Worm (Caenorhabditis elegans) whole organism, L2 larva: ENCODE results near the gene pxn-2.

Source experiments
- C34F6.9 ChIP-seq: fragments of 150-350 bp; optimal IDR thresholded peaks from 2 replicates; lab custom pipeline; 2014; ENCODE audit warnings: missing biosample characterization, missing genetic modification characterization
- Y55F3AM.14 ChIP-seq: fragments of 200-800 bp; sonication (Bioruptor generic); optimal IDR thresholded peaks from 2 replicates; lab custom pipeline; 2018; ENCODE audit warnings: mild to moderate bottlenecking, missing genetic modification characterization, missing compliant biosample characterization
- ZK546.5 ChIP-seq: sonication (generic microtip); optimal IDR thresholded peaks from 2 replicates; lab custom pipeline; 2017; ENCODE audit warnings: missing biosample characterization, missing genetic modification characterization
- alr-1 ChIP-seq: fragments of 150-350 bp; optimal IDR thresholded peaks from 2 replicates; lab custom pipeline; 2014; ENCODE audit warnings: missing biosample characterization, missing genetic modification characterization
- blmp-1 ChIP-seq: sonication (generic microtip); optimal IDR thresholded peaks from 2 replicates; lab custom pipeline; 2017; ENCODE audit warnings: missing genetic modification characterization, mild to moderate bottlenecking, missing compliant biosample characterization, antibody characterized with exemption, moderate library complexity; ENCODE audit not compliant: insufficient read depth
- ceh-82 ChIP-seq: fragments of 150-350 bp; optimal IDR thresholded peaks from 2 replicates; lab custom pipeline; 2014; ENCODE audit warnings: missing biosample characterization, missing genetic modification characterization
- crh-2 ChIP-seq: sonication (generic microtip); optimal IDR thresholded peaks from 2 replicates; lab custom pipeline; 2017; ENCODE audit warnings: missing biosample characterization, missing genetic modification characterization
- dmd-4 ChIP-seq: sonication (generic microtip); optimal IDR thresholded peaks from 2 replicates; lab custom pipeline; 2017; ENCODE audit warnings: missing biosample characterization, missing genetic modification characterization
- egl-27 ChIP-seq: sonication (generic microtip); optimal IDR thresholded peaks from 3 replicates; lab custom pipeline; 2017; ENCODE audit warnings: missing biosample characterization, missing genetic modification reagents, missing genetic modification characterization
- elt-1 ChIP-seq: fragments of 150-350 bp; optimal IDR thresholded peaks from 2 replicates; lab custom pipeline; 2014; ENCODE audit warnings: missing biosample characterization, missing genetic modification characterization
- elt-3 ChIP-seq: sonication (generic microtip); optimal IDR thresholded peaks from 2 replicates; lab custom pipeline; 2017; ENCODE audit warnings: missing biosample characterization, missing genetic modification characterization
- fos-1 ChIP-seq: fragments of 150-350 bp; optimal IDR thresholded peaks from 2 replicates; lab custom pipeline; 2014; ENCODE audit warnings: missing biosample characterization, missing genetic modification characterization
- gmeb-1 ChIP-seq: fragments of 150-350 bp; optimal IDR thresholded peaks from 2 replicates; lab custom pipeline; 2014; ENCODE audit warnings: missing biosample characterization, missing genetic modification characterization
- lin-13 ChIP-seq: fragments of 150-350 bp; optimal IDR thresholded peaks from 2 replicates; lab custom pipeline; 2014; ENCODE audit warnings: missing biosample characterization, missing genetic modification reagents, missing genetic modification characterization
- lin-39 ChIP-seq: fragments of 150-350 bp; optimal IDR thresholded peaks from 2 replicates; lab custom pipeline; 2014; ENCODE audit warnings: missing biosample characterization, missing genetic modification reagents, missing genetic modification characterization
- lsy-2 ChIP-seq, 2 experiments: fragments of 150-350 bp in 1 of 2; sonication (generic microtip) in 1 of 2; optimal IDR thresholded peaks; 2 replicates each; lab custom pipeline; 2014 to 2017; ENCODE audit warnings: missing biosample characterization in 2 of 2, missing genetic modification characterization in 2 of 2
- mab-5 ChIP-seq: fragments of 150-350 bp; optimal IDR thresholded peaks from 2 replicates; lab custom pipeline; 2014; ENCODE audit warnings: missing biosample characterization, missing genetic modification characterization
- nhr-11 ChIP-seq: fragments of 150-350 bp; optimal IDR thresholded peaks from 2 replicates; lab custom pipeline; 2014; ENCODE audit warnings: missing biosample characterization, missing genetic modification characterization
- nhr-12 ChIP-seq: fragments of 150-350 bp; optimal IDR thresholded peaks from 2 replicates; lab custom pipeline; 2014; ENCODE audit warnings: missing biosample characterization, missing genetic modification characterization
- nhr-23 ChIP-seq: fragments of 150-350 bp; optimal IDR thresholded peaks from 2 replicates; lab custom pipeline; 2014; ENCODE audit warnings: missing biosample characterization, missing genetic modification reagents, missing genetic modification characterization
- nhr-25 ChIP-seq: fragments of 150-350 bp; sonication (generic microtip); optimal IDR thresholded peaks from 3 replicates; lab custom pipeline; 2014; ENCODE audit warnings: missing biosample characterization, missing genetic modification characterization
- nhr-6 ChIP-seq: fragments of 150-350 bp; optimal IDR thresholded peaks from 2 replicates; lab custom pipeline; 2014; ENCODE audit warnings: missing biosample characterization, missing genetic modification characterization
- nhr-77 ChIP-seq: fragments of 150-350 bp; optimal IDR thresholded peaks from 2 replicates; lab custom pipeline; 2014; ENCODE audit warnings: missing biosample characterization, missing genetic modification characterization
- skn-1 ChIP-seq: sonication (generic microtip); optimal IDR thresholded peaks from 2 replicates; lab custom pipeline; 2017; ENCODE audit warnings: missing biosample characterization, missing genetic modification characterization
- sma-3 ChIP-seq: sonication (generic microtip); optimal IDR thresholded peaks from 2 replicates; lab custom pipeline; 2016; ENCODE audit warnings: missing genetic modification reagents, missing genetic modification characterization, missing compliant biosample characterization
- snpc-4 ChIP-seq: fragments of 150-350 bp; optimal IDR thresholded peaks from 2 replicates; lab custom pipeline; 2014; ENCODE audit warnings: missing biosample characterization, missing genetic modification characterization
- unc-39 ChIP-seq: fragments of 150-350 bp; optimal IDR thresholded peaks from 2 replicates; lab custom pipeline; 2014; ENCODE audit warnings: missing biosample characterization, missing genetic modification characterization
- unc-55 ChIP-seq: fragments of 150-350 bp; sonication (generic microtip); optimal IDR thresholded peaks from 3 replicates; lab custom pipeline; 2014; ENCODE audit warnings: missing biosample characterization, missing genetic modification reagents, missing genetic modification characterization
- unc-62 ChIP-seq: fragments of 150-350 bp; optimal IDR thresholded peaks from 2 replicates; lab custom pipeline; 2014; ENCODE audit warnings: missing biosample characterization, missing genetic modification reagents, missing genetic modification characterization
- zag-1 ChIP-seq: fragments of 150-350 bp; optimal IDR thresholded peaks from 2 replicates; lab custom pipeline; 2014; ENCODE audit warnings: missing biosample characterization, missing genetic modification characterization
- ztf-1 ChIP-seq: fragments of 200-800 bp; sonication (Bioruptor generic); conservative IDR thresholded peaks from 2 replicates; pipeline ENCODE4 v1.3.6; 2022; ENCODE audit warnings: missing genetic modification characterization, missing compliant biosample characterization
- ztf-11 ChIP-seq: sonication (generic microtip); optimal IDR thresholded peaks from 2 replicates; lab custom pipeline; 2017; ENCODE audit warnings: missing biosample characterization, missing genetic modification characterization
- ztf-4 ChIP-seq: fragments of 150-350 bp; optimal IDR thresholded peaks from 2 replicates; lab custom pipeline; 2014; ENCODE audit warnings: missing biosample characterization, missing genetic modification characterization

The pxn-2 gene

DNA sequence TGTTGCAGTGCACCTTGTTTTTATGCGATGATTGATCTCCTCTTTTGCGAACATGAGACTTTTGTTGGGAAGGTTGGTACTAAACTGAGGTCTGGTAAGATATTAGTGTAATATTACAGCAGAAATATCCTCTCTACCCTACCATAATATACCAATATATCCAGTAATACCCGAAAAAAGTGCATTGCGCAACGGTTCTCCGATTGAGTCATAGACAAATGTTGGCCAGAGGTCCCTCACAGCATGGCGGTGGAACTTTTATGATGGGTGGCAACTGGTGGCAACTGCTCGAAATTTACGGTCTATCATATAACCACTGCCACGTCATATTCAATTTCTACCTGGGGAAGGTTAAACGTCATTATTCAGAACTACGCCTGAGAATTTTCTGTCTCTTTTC lies 10.2 kb upstream of the pxn-2 start:
- TF ChIP-seq nhr-77 (no peak), ceh-82 (tag; lab: Kevin White, UChicago) (no peak), nhr-12 (tag; lab: Kevin White, UChicago) (no peak), blmp-1 (tag; lab: Kevin White, UChicago) (no peak), snpc-4 (tag; lab: Kevin White, UChicago) (no peak), Y55F3AM.14 (GFP tag; lab: Kevin White, UChicago) (no peak), nhr-25 (tag; lab: Kevin White, UChicago) (no peak), alr-1 (no peak), unc-62 (GFP tag; lab: Kevin White, UChicago) (no peak), ztf-11 (no peak), mab-5 (no peak), gmeb-1 (no peak), egl-27 (tag; lab: Kevin White, UChicago) (no peak), ZK546.5 (no peak), ztf-1 (GFP tag; lab: Robert Waterston, UW) (no peak), nhr-23 (tag; lab: Kevin White, UChicago) (no peak), zag-1 (tag; lab: Kevin White, UChicago) (no peak)

- TF ChIP-seq skn-1 (no peak), lin-13 (no peak), nhr-12 (tag; lab: Kevin White, UChicago) (no peak), ceh-82 (tag; lab: Kevin White, UChicago) (no peak), dmd-4 (tag; lab: Kevin White, UChicago) (no peak), gmeb-1 (no peak)
These were observed 3.0 kb upstream of the pxn-2 start, which contains the start of gene ver-4 for ce11 chrX:10982051-10982450. ver-4 (plus strand) TSS chrX:10982351.

DNA sequence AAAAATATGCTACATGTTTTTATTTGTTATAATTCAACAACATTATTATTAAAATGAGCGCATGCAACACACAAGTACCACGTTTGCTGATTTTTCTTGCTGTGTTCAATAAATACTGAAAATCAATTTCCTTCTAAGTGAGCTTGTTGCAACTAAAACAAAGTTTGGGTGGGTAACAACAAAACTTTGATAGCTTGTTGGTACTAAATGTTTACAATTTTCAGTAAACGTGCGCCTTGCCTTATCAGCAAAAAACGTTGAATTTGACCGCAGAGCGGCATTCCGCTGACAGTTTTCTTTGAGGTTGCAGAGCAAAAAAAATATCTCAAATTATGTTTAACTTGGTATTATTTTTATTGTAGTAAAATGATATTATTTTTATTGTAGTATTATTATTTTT lies 2.3 kb upstream of the pxn-2 start:
- TF ChIP-seq unc-39 (tag; lab: Kevin White, UChicago) (no peak), nhr-11 (tag; lab: Kevin White, UChicago) (no peak), lin-39 (tag; lab: Kevin White, UChicago) (no peak), nhr-12 (tag; lab: Kevin White, UChicago) (no peak)

DNA sequence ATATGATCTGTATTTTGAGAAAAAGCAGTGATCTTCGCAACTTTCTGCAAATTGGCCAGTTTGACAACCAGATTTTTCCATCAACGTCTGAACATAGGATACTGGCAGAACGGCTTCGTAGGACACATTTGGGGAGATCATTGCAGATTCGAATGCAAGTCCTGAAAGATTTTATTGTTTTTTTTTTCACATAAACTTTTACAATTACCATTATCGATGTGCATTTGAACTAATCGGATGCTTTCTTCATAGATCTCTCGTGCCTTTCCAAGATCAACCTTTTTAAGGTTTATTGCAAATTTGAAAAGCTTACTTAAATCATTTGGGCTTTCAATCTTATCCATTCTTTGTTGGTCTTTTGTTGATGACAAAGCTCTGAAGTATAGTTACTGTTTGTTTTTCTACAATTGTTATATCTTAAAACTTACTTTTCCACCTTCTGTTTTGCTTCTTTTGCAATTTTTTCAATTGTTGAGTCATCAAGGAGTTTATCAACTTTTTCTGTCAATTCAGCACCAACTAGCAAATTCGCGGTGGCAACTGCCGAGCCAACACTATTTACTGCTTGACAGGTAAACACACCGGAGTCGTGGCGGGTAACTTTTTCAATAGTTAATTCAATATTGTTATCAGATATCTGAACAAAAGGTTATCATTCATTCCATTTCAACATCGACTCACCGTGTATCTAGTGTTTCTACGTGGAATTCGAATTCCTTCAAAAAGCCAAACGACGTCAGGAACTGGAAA lies 2.5 kb downstream of the pxn-2 start:
- TF ChIP-seq snpc-4 (tag; lab: Kevin White, UChicago) (no peak), alr-1 (no peak), fos-1 (no peak), C34F6.9 (tag; lab: Kevin White, UChicago) (no peak), mab-5 (no peak), elt-3 (tag; lab: Kevin White, UChicago) (no peak), unc-62 (GFP tag; lab: Kevin White, UChicago) (no peak), unc-55 (GFP tag; lab: Kevin White, UChicago) (no peak), ztf-4 (tag; lab: Kevin White, UChicago) (no peak), sma-3 (no peak), nhr-6 (tag; lab: Kevin White, UChicago) (no peak)
- TF ChIP-seq, all 48 proteins: peak for 0

- TF ChIP-seq ceh-82 (tag; lab: Kevin White, UChicago) (no peak), gmeb-1 (no peak), lin-39 (tag; lab: Kevin White, UChicago) (no peak), Y55F3AM.14 (GFP tag; lab: Kevin White, UChicago) (no peak), nhr-25 (tag; lab: Kevin White, UChicago) (no peak), nhr-6 (tag; lab: Kevin White, UChicago) (no peak), elt-1 (tag; lab: Kevin White, UChicago) (no peak)
- TF ChIP-seq, all 48 proteins: peak for 0
These were observed 8.0 kb downstream of the pxn-2 start for ce11 chrX:10971118-10971517.

DNA sequence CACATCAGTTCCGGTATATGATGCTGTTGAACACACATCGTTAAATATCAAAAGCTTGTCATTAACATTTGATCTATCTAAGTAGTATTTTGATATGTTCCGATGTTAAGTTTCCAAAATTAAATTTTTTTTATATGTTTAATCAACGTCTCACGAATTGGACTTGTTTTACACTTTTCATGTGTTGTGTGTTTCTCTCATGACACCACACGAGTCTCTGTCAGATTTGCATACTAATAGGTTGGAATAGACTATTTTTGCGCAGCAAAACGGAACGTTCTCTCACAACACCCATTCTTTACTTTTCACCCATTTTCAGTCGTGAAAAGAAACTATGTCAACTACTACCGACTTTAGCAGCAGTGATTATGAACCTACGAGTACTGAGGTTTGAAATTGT lies 8.5 kb downstream of the pxn-2 start, which contains the start of gene K09C8.8:
TSS of gene K09C8.8 (plus strand) at position 301 of the 400 bp plus-strand sequence.
- no peak for TF ChIP-seq lsy-2 (tag; optimal IDR thresholded peaks at IDR 0.05; lab: Kevin White, UChicago)
- TF ChIP-seq unc-55 (GFP tag; lab: Kevin White, UChicago), result no peak
- no peak for TF ChIP-seq crh-2
- no peak for TF ChIP-seq dmd-4 (tag; lab: Kevin White, UChicago)
- TF ChIP-seq Y55F3AM.14 (GFP tag; lab: Kevin White, UChicago), result no peak
- TF ChIP-seq mab-5, result no peak
- TF ChIP-seq, all 48 proteins: peak for 0
